Fruit fly (Drosophila melanogaster): Measurements from ENCODE around the gene alpha4GT1.

Gene alpha4GT1

DNA sequence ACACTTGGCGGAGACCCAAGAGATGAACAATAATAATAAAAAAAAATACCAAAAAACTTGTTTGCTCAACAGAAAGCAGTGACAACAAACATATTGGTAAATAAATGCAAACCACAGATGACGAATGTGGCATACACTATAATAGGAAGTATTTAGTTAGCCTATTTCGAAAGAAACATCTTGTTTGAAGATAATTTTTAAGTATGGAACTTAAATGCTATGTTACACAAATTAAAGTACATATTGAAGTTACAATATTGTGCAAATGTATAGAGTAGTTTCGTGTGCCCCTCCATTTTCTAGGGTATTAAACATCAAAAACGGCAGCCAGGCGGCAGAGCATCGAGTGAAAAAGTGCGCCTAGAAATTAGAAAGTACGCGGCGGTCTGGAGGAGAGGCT, 19.5 kb downstream of the alpha4GT1 start (continued):
- TF ChIP-seq hbn (GFP tag; IDR thresholded peaks at IDR 0.05; ENCODE audit: partially characterized antibody) (no peak), cato (GFP tag; optimal IDR thresholded peaks at IDR 0.05; ENCODE audit: borderline replicate concordance) (no peak), Dek (tag; optimal IDR thresholded peaks at IDR 0.05) (peak; percentile 28), CG15514 (GFP tag; optimal IDR thresholded peaks at IDR 0.05) (no peak), insv (GFP tag; optimal IDR thresholded peaks at IDR 0.05) (no peak), Hey (tag; optimal IDR thresholded peaks at IDR 0.05) (no peak), CG7987 (GFP tag; optimal IDR thresholded peaks at IDR 0.05) (no peak), Poxn (GFP tag; IDR thresholded peaks at IDR 0.05) (no peak), Ada2b (GFP tag; IDR thresholded peaks at IDR 0.05) (peak; percentile 47; the same call in 1 of the 2 replicates), Opbp (GFP tag; IDR thresholded peaks at IDR 0.05; ENCODE audit: partially characterized antibody) (no peak), CG8281 (tag; optimal IDR thresholded peaks at IDR 0.05) (peak; percentile 15), CG6254 (GFP tag; optimal IDR thresholded peaks at IDR 0.05) (peak; percentile 43), Gsc (GFP tag; IDR thresholded peaks at IDR 0.05) (no peak), CG6689 (GFP tag; IDR thresholded peaks at IDR 0.05) (peak; percentile 38; the same call in 1 of the 2 replicates), gsb-n (tag; optimal IDR thresholded peaks at IDR 0.05) (peak; percentile 62), CG12219 (GFP tag; optimal IDR thresholded peaks at IDR 0.05) (peak; percentile 62), CG31224 (GFP tag; IDR thresholded peaks at IDR 0.05) (no peak), Dbx (GFP tag; IDR thresholded peaks at IDR 0.05) (no peak), slou (GFP tag; optimal IDR thresholded peaks at IDR 0.05) (no peak), CG10979 (tag; optimal IDR thresholded peaks at IDR 0.05) (peak; percentile 60), D (optimal IDR thresholded peaks at IDR 0.05) (no peak), D (GFP tag; optimal IDR thresholded peaks at IDR 0.05) (peak; percentile 57), CG17912 (GFP tag; optimal IDR thresholded peaks at IDR 0.05) (no peak), crol (GFP tag; IDR thresholded peaks at IDR 0.05) (no peak), nerfin-2 (GFP tag; IDR thresholded peaks at IDR 0.05; ENCODE audit: partially characterized antibody) (no peak), danr (GFP tag; IDR thresholded peaks at IDR 0.05) (no peak), CG14441 (GFP tag; IDR thresholded peaks at IDR 0.05) (no peak), gcm (GFP tag; optimal IDR thresholded peaks at IDR 0.05) (peak; percentile 50), CG18476 (GFP tag; optimal IDR thresholded peaks at IDR 0.05) (peak; percentile 4), Fer2 (tag; optimal IDR thresholded peaks at IDR 0.05) (no peak), bigmax (GFP tag; optimal IDR thresholded peaks at IDR 0.05) (no peak), yki (optimal IDR thresholded peaks at IDR 0.05) (no peak), her (GFP tag; optimal IDR thresholded peaks at IDR 0.05) (no peak), unc-4 (GFP tag; IDR thresholded peaks at IDR 0.05; ENCODE audit: partially characterized antibody) (no peak), MTF-1 (GFP tag; optimal IDR thresholded peaks at IDR 0.05; ENCODE audit: borderline replicate concordance) (no peak), vvl (GFP tag; IDR thresholded peaks at IDR 0.05) (peak; percentile 69), CG16863 (GFP tag; optimal IDR thresholded peaks at IDR 0.05) (peak; percentile 40), klu (GFP tag; IDR thresholded peaks at IDR 0.05) (no peak), schlank (tag; optimal IDR thresholded peaks at IDR 0.05) (no peak), bab2 (GFP tag; optimal IDR thresholded peaks at IDR 0.05) (peak; percentile 59), GATAe (GFP tag; conservative IDR thresholded peaks at IDR 0.05) (no peak), bowl (GFP tag; IDR thresholded peaks at IDR 0.05) (no peak), sens-2 (GFP tag; IDR thresholded peaks at IDR 0.05) (no peak), sob (GFP tag; IDR thresholded peaks at IDR 0.05) (no peak), CG3995 (GFP tag; optimal IDR thresholded peaks at IDR 0.05) (no peak), Awh (GFP tag; IDR thresholded peaks at IDR 0.05) (no peak), Rx (GFP tag; IDR thresholded peaks at IDR 0.05) (no peak), fru (optimal IDR thresholded peaks at IDR 0.05) (no peak), CG12236 (GFP tag; optimal IDR thresholded peaks at IDR 0.05) (no peak), CG6683 (GFP tag; optimal IDR thresholded peaks at IDR 0.05) (no peak), slp2 (GFP tag; optimal IDR thresholded peaks at IDR 0.05) (no peak), CG12155 (GFP tag; optimal IDR thresholded peaks at IDR 0.05) (no peak), CG13894 (tag; optimal IDR thresholded peaks at IDR 0.05) (no peak)

All from whole organism, embryonic.